Worm (Caenorhabditis elegans): ENCODE results near the gene T10C6.6.

- TF ChIP-seq klf-2 (GFP tag; conservative IDR thresholded peaks at IDR 0.05), result no peak
- TF ChIP-seq tab-1 (GFP tag; IDR thresholded peaks at IDR 0.05), result no peak
- no peak for TF ChIP-seq T22C8.4 (GFP tag; IDR thresholded peaks at IDR 0.05)
- no peak for TF ChIP-seq ref-1 (GFP tag; conservative IDR thresholded peaks at IDR 0.05)
- TF ChIP-seq ztf-29 (GFP tag; IDR thresholded peaks at IDR 0.05), result no peak
- no peak for TF ChIP-seq flt-1 (GFP tag; IDR thresholded peaks at IDR 0.05)
These were observed 49.7 kb downstream of the T10C6.6 start, which contains the start of gene srj-10 for ce11 chrV:16073856-16074255.

Measured in whole organism, midembryonic.